Fruit fly (Drosophila melanogaster): ENCODE measurements around the gene NLaz.

Gene NLaz

DNA sequence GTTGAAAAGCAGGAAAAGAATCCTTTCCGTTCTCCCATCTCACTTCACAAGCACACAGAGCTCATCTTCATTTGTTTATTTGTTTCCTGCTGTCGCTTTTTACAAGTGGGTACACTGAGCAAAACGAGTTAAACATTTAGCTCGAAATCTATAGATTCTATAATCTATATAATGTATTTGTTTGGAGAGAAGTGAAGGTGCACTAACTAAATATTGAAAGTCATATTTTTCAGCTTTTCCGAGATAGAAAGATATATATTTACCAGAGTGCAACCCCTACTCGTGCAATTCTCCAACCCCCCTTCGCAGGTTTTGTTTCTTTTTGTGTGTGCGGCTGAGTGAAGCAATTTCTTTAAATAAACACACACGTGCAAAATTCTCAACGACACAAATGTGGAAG, 26.2 kb upstream of the NLaz start:
- TF ChIP-seq ey (GFP tag; optimal IDR thresholded peaks at IDR 0.05), result peak; percentile 1
- TF ChIP-seq foxo (GFP tag; optimal IDR thresholded peaks at IDR 0.05), result peak in 1 of 2 experiments; percentile 12
- no peak for TF ChIP-seq rgr (GFP tag; optimal IDR thresholded peaks at IDR 0.05)
- no peak for TF ChIP-seq sage (GFP tag; optimal IDR thresholded peaks at IDR 0.05)
- no peak for TF ChIP-seq Mio (GFP tag; optimal IDR thresholded peaks at IDR 0.05)
- TF ChIP-seq Rel (GFP tag; optimal IDR thresholded peaks at IDR 0.05), result no peak
- TF ChIP-seq Rel (tag; optimal IDR thresholded peaks at IDR 0.05), result no peak
- TF ChIP-seq Dfd (GFP tag; optimal IDR thresholded peaks at IDR 0.05), result no peak
- TF ChIP-seq h (GFP tag; optimal IDR thresholded peaks at IDR 0.05), result peak; percentile 14

DNA sequence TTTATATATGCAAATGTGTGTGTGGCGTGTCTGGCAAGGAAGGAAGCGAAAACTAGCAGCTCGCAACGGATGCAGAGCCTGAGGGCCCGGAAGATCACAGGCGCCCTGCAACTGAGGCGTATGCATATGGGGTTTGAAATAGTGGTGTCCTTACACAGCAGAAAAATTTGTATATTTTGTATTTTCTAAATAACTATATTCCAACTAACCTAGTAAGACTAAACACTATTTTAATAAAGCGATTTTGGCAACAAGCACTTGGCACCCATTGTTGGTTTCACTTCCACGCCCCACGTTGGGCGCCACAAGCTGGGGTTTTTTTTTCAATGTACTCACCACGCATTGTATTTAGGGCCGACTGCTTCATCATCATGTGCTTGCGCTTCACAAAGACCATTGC, 24.9 kb upstream of the NLaz start:
- no peak for TF ChIP-seq sv (GFP tag; optimal IDR thresholded peaks at IDR 0.05)
- TF ChIP-seq CrebA (GFP tag; optimal IDR thresholded peaks at IDR 0.05; ENCODE audit: borderline replicate concordance), result no peak
- no peak for TF ChIP-seq Dfd (GFP tag; optimal IDR thresholded peaks at IDR 0.05)
- TF ChIP-seq dl (GFP tag; optimal IDR thresholded peaks at IDR 0.05; ENCODE audit: insufficient read depth in 1 of 2, partially characterized antibody in 2 of 2), result no peak
- no peak for TF ChIP-seq Myc (optimal IDR thresholded peaks at IDR 0.05)
- no peak for TF ChIP-seq GATAd (GFP tag; optimal IDR thresholded peaks at IDR 0.05)
- no peak for TF ChIP-seq Hnf4 (GFP tag; optimal IDR thresholded peaks at IDR 0.05)
- TF ChIP-seq tai (GFP tag; optimal IDR thresholded peaks at IDR 0.05), result no peak
- TF ChIP-seq fru (GFP tag; optimal IDR thresholded peaks at IDR 0.05), result no peak
- no peak for TF ChIP-seq foxo (GFP tag; optimal IDR thresholded peaks at IDR 0.05)
- no peak for TF ChIP-seq dsf (GFP tag; optimal IDR thresholded peaks at IDR 0.05; ENCODE audit: borderline replicate concordance)
- TF ChIP-seq Mio (GFP tag; optimal IDR thresholded peaks at IDR 0.05), result no peak
- no peak for TF ChIP-seq jim (GFP tag; optimal IDR thresholded peaks at IDR 0.05)
- TF ChIP-seq Sp1 (GFP tag; optimal IDR thresholded peaks at IDR 0.05), result no peak
- TF ChIP-seq OdsH (GFP tag; optimal IDR thresholded peaks at IDR 0.05), result no peak

DNA sequence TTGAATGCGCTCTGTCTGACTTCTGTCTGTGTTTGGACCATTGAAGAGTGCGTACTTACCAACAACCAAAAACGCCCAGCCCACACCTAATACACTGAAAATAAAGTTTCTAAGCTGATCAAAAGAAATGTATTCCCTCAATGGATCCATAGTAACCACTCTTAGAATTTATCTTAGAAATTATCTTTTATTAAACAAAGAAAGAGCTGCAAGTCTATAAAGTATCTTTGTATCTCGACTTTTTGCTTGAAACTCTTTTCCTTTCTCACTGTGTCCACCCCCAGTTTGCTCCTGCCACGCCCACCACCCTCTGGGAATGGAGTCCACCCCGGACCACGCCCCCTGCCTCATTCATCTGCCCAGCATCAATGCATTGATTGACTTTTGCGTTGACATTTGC, 16.0 kb upstream of the NLaz start:
- TF ChIP-seq foxo (GFP tag; optimal IDR thresholded peaks at IDR 0.05), result peak in 1 of 2 experiments; percentile 4
- no peak for TF ChIP-seq Vsx2 (GFP tag; optimal IDR thresholded peaks at IDR 0.05; ENCODE audit: partially characterized antibody)

DNA sequence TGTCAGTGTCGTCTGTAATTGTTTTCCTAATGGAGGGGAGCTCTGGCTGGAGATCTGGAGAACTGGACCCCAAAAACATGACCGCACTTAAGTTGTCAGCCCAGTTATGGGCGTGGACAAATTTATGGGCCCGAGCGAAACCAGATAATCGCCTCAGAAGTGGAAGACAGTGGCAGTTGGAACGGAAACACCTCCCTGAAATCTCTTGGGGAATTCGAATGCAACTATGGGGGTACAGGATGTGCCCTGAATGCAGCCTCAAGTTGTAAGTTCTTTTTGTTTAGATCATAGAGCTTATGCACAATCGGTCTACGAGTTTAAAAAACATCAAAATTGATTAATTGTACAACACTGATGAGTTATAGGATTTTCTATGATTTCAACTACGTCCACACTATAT, 6.1 kb upstream of the NLaz start, which contains the start of gene CG14346:
Gene CG14346, plus strand, starts transcription at position 301 of the 400 bp plus-strand sequence.
- no peak for TF ChIP-seq Hnf4 (GFP tag; optimal IDR thresholded peaks at IDR 0.05)
- no peak for TF ChIP-seq N (GFP tag; optimal IDR thresholded peaks at IDR 0.05)
- no peak for TF ChIP-seq rgr (GFP tag; optimal IDR thresholded peaks at IDR 0.05)
- no peak for TF ChIP-seq Myc (optimal IDR thresholded peaks at IDR 0.05)
- no peak for TF ChIP-seq Dif (GFP tag; optimal IDR thresholded peaks at IDR 0.05; ENCODE audit: partially characterized antibody)
- no peak for TF ChIP-seq woc (GFP tag; optimal IDR thresholded peaks at IDR 0.05)
- TF ChIP-seq dmrt93B (GFP tag; optimal IDR thresholded peaks at IDR 0.05), result no peak
- no peak for TF ChIP-seq CrebA (GFP tag; optimal IDR thresholded peaks at IDR 0.05; ENCODE audit: borderline replicate concordance)
- TF ChIP-seq Mio (GFP tag; optimal IDR thresholded peaks at IDR 0.05), result no peak
- TF ChIP-seq dl (GFP tag; optimal IDR thresholded peaks at IDR 0.05; ENCODE audit: insufficient read depth in 1 of 2, partially characterized antibody in 2 of 2), result no peak
- TF ChIP-seq Rel (GFP tag; optimal IDR thresholded peaks at IDR 0.05), result no peak
- TF ChIP-seq Rel (tag; optimal IDR thresholded peaks at IDR 0.05), result no peak
- no peak for TF ChIP-seq h (GFP tag; optimal IDR thresholded peaks at IDR 0.05)
- TF ChIP-seq psq (GFP tag; optimal IDR thresholded peaks at IDR 0.05), result no peak

DNA sequence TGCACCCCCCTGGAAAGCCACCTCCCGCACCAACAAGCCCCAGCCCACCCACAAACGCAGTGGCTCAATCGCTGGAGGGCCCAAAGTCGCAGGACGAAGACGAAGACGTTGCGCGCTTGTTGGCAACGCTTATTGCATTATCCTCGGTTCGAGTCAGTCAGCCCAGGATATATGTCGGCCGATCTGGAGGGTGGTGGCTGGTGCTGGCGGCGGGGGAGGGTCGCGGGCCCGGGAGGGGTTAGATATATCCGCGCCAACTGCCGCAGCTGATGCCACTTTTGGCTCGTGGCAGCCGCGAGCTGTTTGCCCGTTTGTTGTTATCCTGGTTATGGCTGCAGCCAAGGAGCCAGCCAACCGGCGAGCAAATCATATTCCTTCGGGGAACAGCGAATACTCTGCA, 3.4 kb upstream of the NLaz start:
- TF ChIP-seq sage (GFP tag; optimal IDR thresholded peaks at IDR 0.05) (no peak), Dfd (GFP tag; optimal IDR thresholded peaks at IDR 0.05) (peak; percentile 88)

DNA sequence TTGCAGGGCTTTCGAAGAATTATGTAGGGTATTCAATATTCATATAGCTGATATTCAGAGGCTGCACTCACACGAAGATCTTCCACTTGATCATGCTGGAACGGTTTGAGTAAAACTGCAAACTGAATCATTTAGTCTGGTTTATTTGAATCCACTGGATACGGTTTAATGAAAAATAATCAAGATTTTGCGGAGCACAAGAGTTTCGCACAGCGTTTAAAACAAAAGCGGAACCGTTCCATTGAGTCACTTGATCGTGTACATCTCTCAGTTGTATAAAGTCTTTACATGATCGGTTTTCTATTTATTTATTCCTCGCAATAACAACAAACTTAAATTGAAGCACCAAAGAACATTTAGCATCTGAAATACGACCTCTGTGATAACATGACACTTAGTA, 1.9 kb downstream of the NLaz start, which contains the start of gene CG31659:
Gene CG31659, minus strand, starts transcription at position 101 of the 400 bp plus-strand sequence.
- TF ChIP-seq Mio (GFP tag; optimal IDR thresholded peaks at IDR 0.05) (no peak), br (GFP tag; optimal IDR thresholded peaks at IDR 0.05) (no peak), N (GFP tag; optimal IDR thresholded peaks at IDR 0.05) (no peak), psq (GFP tag; optimal IDR thresholded peaks at IDR 0.05) (no peak)
